Worm (Caenorhabditis elegans) whole organism, midembryonic: ENCODE results near the gene srlf-18.

Source experiments
- T22C8.4 ChIP-seq: fragments of 200-800 bp; sonication (Bioruptor generic); IDR thresholded peaks from 2 replicates; pipeline ENCODE4 v1.3.6; 2022; ENCODE audit warnings: missing genetic modification characterization, missing compliant biosample characterization
- cog-1 ChIP-seq: sonication (generic microtip); optimal IDR thresholded peaks from 2 replicates; lab custom pipeline; 2016; ENCODE audit warnings: missing genetic modification characterization, missing compliant biosample characterization
- flt-1 ChIP-seq: fragments of 200-800 bp; sonication (Bioruptor generic); IDR thresholded peaks from 2 replicates; pipeline ENCODE4 v1.3.6; 2022; ENCODE audit warnings: missing genetic modification characterization, missing compliant biosample characterization
- klf-2 ChIP-seq: fragments of 200-800 bp; sonication (Bioruptor generic); conservative IDR thresholded peaks from 2 replicates; pipeline ENCODE4 v1.3.6; 2022; ENCODE audit warnings: missing genetic modification reagents, missing genetic modification characterization, missing compliant biosample characterization
- med-1 ChIP-seq: sonication (generic microtip); optimal IDR thresholded peaks from 2 replicates; lab custom pipeline; 2017; ENCODE audit warnings: missing genetic modification characterization, mild to moderate bottlenecking, missing compliant biosample characterization, antibody characterized with exemption, missing genetic modification reagents; ENCODE audit not compliant: insufficient read depth
- ref-1 ChIP-seq: fragments of 200-800 bp; sonication (Bioruptor generic); conservative IDR thresholded peaks from 2 replicates; pipeline ENCODE4 v1.3.6; 2022; ENCODE audit warnings: missing genetic modification reagents, missing genetic modification characterization, missing compliant biosample characterization
- tab-1 ChIP-seq: fragments of 200-800 bp; sonication (Bioruptor generic); IDR thresholded peaks from 2 replicates; pipeline ENCODE4 v1.3.6; 2022; ENCODE audit warnings: missing genetic modification characterization, missing compliant biosample characterization
- ztf-23 ChIP-seq: fragments of 200-800 bp; sonication (Bioruptor generic); IDR thresholded peaks from 2 replicates; pipeline ENCODE4 v1.3.6; 2022; ENCODE audit warnings: missing genetic modification reagents, missing genetic modification characterization, missing compliant biosample characterization
- ztf-29 ChIP-seq: fragments of 200-800 bp; sonication (Bioruptor generic); IDR thresholded peaks from 2 replicates; pipeline ENCODE4 v1.3.6; 2022; ENCODE audit warnings: missing genetic modification reagents, missing genetic modification characterization, missing compliant biosample characterization

srlf-18 gene

ce11 chrIV:11118837-11119491 is 17.7 kb upstream of the srlf-18 start, which contains the start of the genes imp-2 and enpl-1:
imp-2 (minus strand) TSS chrIV:11118887.
enpl-1 (plus strand) TSS chrIV:11119298.
- TF ChIP-seq T22C8.4 (no peak), tab-1 (0 out of 2 replicates have a peak, but pooled peaks have one; percentile 62), klf-2 (GFP tag; lab: Robert Waterston, UW) (0 out of 2 replicates have a peak, but pooled peaks have one; percentile 26), ref-1 (GFP tag; lab: Robert Waterston, UW) (no peak), ztf-23 (GFP tag; lab: Robert Waterston, UW) (peak; percentile 49; the same call in 1 of the 2 replicates), flt-1 (GFP tag; lab: Robert Waterston, UW) (peak; percentile 72; the same call in 1 of the 2 replicates), ztf-29 (GFP tag; lab: Robert Waterston, UW) (peak; percentile 34; the same call in 1 of the 2 replicates), med-1 (GFP tag; lab: Kevin White, UChicago) (no peak), cog-1 (tag; lab: Kevin White, UChicago) (peak; percentile 90)

DNA sequence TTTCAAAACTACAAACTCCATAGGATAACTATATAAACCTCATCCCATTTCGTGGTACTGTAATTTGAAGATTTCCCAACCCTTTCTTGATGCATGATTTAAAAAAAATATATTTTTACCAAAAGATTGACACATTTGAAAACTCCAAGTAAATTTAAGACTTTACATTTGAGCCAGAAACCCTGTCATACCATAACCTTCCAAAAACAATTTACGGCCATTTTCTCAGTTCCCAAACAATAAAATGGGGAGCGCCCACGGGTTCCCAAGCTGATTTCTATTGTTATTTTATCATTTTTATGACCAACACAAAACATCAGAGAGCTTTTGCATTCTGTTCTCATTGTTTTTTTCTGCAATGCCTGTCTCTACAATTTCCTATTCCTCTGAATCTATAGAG is 11.4 kb upstream of the srlf-18 start, which contains the start of gene clc-9:
Gene clc-9 (plus strand): TSS at position 301 of the 400 bp plus-strand sequence.
- TF ChIP-seq ref-1 (GFP tag; lab: Robert Waterston, UW) (no peak), klf-2 (GFP tag; lab: Robert Waterston, UW) (no peak), ztf-23 (GFP tag; lab: Robert Waterston, UW) (no peak), cog-1 (tag; lab: Kevin White, UChicago) (no peak), med-1 (GFP tag; lab: Kevin White, UChicago) (no peak), tab-1 (no peak), flt-1 (GFP tag; lab: Robert Waterston, UW) (no peak)

DNA sequence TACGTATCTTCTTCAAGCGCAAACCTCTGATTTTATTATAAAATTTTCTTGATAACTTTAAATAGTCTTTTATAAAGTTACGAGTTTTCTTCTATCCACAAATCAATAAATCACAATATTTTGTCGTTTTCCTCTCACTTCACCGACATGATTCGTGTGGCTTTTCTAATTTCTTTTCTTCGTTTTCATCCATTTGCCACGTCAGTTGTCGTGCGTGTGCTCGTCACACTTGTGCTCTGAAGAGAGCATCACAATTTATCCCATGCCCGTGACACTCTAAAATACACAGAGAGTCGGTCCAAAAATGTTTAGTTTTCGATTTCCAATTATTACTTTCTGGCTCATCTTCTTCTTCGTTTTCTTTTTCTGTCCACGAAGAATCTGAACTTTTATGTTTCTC is 10.6 kb upstream of the srlf-18 start:
- TF ChIP-seq ztf-23 (GFP tag; lab: Robert Waterston, UW) (no peak), cog-1 (tag; lab: Kevin White, UChicago) (no peak), flt-1 (GFP tag; lab: Robert Waterston, UW) (no peak), ztf-29 (GFP tag; lab: Robert Waterston, UW) (no peak), ref-1 (GFP tag; lab: Robert Waterston, UW) (no peak), med-1 (GFP tag; lab: Kevin White, UChicago) (no peak), tab-1 (no peak), T22C8.4 (no peak), klf-2 (GFP tag; lab: Robert Waterston, UW) (no peak)

DNA sequence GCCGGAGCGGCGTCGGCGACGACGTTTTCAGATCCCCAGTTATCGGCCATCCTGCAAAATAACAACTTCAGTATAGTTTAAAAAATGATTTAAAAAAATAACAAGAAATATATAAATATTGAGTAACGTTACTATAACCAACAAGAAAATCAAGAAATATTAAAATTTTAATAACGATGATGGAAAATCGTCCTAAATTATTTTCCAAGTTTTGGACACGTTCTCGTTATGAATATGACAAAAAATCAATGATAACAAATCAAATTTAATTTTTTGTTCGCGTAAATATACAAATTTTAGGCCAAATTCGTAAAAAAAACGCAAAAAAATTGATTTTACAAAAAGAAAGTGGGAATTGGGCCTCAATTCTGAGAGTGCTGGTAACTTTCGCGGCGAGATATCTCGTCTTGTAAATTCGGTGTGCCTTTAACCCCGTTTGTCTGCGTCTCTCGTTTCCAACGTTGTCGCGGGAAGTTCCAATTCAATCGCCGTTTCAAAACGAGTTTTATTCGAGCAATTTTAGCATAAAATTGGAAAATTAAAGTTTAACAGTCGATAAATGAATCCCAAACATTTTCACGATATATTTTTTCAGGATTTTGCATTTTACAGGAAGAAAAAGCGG is 9.8 kb upstream of the srlf-18 start, which contains the start of gene rps-5:
Gene rps-5 (minus strand): TSS at position 51 of the 625 bp plus-strand sequence.
- no peak for TF ChIP-seq cog-1 (tag; lab: Kevin White, UChicago)
- no peak for TF ChIP-seq T22C8.4
- no peak for TF ChIP-seq ref-1 (GFP tag; lab: Robert Waterston, UW)
- no peak for TF ChIP-seq ztf-29 (GFP tag; lab: Robert Waterston, UW)
- TF ChIP-seq med-1 (GFP tag; lab: Kevin White, UChicago), result no peak
- no peak for TF ChIP-seq flt-1 (GFP tag; lab: Robert Waterston, UW)
- no peak for TF ChIP-seq tab-1
- TF ChIP-seq ztf-23 (GFP tag; lab: Robert Waterston, UW), result no peak
- no peak for TF ChIP-seq klf-2 (GFP tag; lab: Robert Waterston, UW)

ce11 chrIV:11109771-11110170 is 8.5 kb upstream of the srlf-18 start, which contains the start of gene pigk-1:
pigk-1 (minus strand) TSS chrIV:11110018.
- no peak for TF ChIP-seq klf-2 (GFP tag; lab: Robert Waterston, UW)
- no peak for TF ChIP-seq ztf-23 (GFP tag; lab: Robert Waterston, UW)
- TF ChIP-seq ref-1 (GFP tag; lab: Robert Waterston, UW), result no peak
- TF ChIP-seq flt-1 (GFP tag; lab: Robert Waterston, UW), result no peak
- TF ChIP-seq ztf-29 (GFP tag; lab: Robert Waterston, UW), result no peak
- no peak for TF ChIP-seq med-1 (GFP tag; lab: Kevin White, UChicago)
- no peak for TF ChIP-seq T22C8.4
- TF ChIP-seq tab-1, result no peak
- TF ChIP-seq cog-1 (tag; lab: Kevin White, UChicago), result no peak

ce11 chrIV:11105724-11106123 is 4.4 kb upstream of the srlf-18 start, which contains the start of gene srlf-24:
srlf-24 (minus strand) TSS chrIV:11105824.
- no peak for TF ChIP-seq klf-2 (GFP tag; lab: Robert Waterston, UW)

ce11 chrIV:11103501-11103900 is 2.2 kb upstream of the srlf-18 start:
- TF ChIP-seq med-1 (GFP tag; lab: Kevin White, UChicago) (no peak), ref-1 (GFP tag; lab: Robert Waterston, UW) (no peak), klf-2 (GFP tag; lab: Robert Waterston, UW) (no peak), tab-1 (no peak), flt-1 (GFP tag; lab: Robert Waterston, UW) (no peak), ztf-29 (GFP tag; lab: Robert Waterston, UW) (no peak), T22C8.4 (no peak), ztf-23 (GFP tag; lab: Robert Waterston, UW) (no peak), cog-1 (tag; lab: Kevin White, UChicago) (no peak)

- TF ChIP-seq klf-2 (GFP tag; lab: Robert Waterston, UW), result no peak
- TF ChIP-seq ref-1 (GFP tag; lab: Robert Waterston, UW), result no peak
- no peak for TF ChIP-seq med-1 (GFP tag; lab: Kevin White, UChicago)
- no peak for TF ChIP-seq ztf-29 (GFP tag; lab: Robert Waterston, UW)
- no peak for TF ChIP-seq tab-1
- no peak for TF ChIP-seq cog-1 (tag; lab: Kevin White, UChicago)
- no peak for TF ChIP-seq flt-1 (GFP tag; lab: Robert Waterston, UW)
- no peak for TF ChIP-seq T22C8.4
- TF ChIP-seq ztf-23 (GFP tag; lab: Robert Waterston, UW), result no peak
These were observed 1.3 kb upstream of the srlf-18 start, which contains the start of gene srlf-17 for ce11 chrIV:11102608-11103007. srlf-17 (minus strand) TSS chrIV:11102708.
